Fruit fly (Drosophila melanogaster): ENCODE measurements around the gene Nup133.

Nup133 gene

dm6 chr3R:22726031-22726770, 35.8 kb downstream of the Nup133 start, which contains the start of gene RNF220 (continued):
- peak; percentile 12 for TF ChIP-seq CG34406 (GFP tag; optimal IDR thresholded peaks at IDR 0.05)
- no peak for TF ChIP-seq CG1621 (tag; optimal IDR thresholded peaks at IDR 0.05)
- TF ChIP-seq Eip93F (GFP tag; optimal IDR thresholded peaks at IDR 0.05), result no peak
- no peak for TF ChIP-seq CG11902 (GFP tag; optimal IDR thresholded peaks at IDR 0.05)
- peak; percentile 19; the same call in 1 of the 3 replicates for TF ChIP-seq CG8119 (GFP tag; IDR thresholded peaks at IDR 0.05)
- TF ChIP-seq Hr4 (GFP tag; optimal IDR thresholded peaks at IDR 0.05), result peak; percentile 57
- peak; percentile 31 for TF ChIP-seq achi (GFP tag; optimal IDR thresholded peaks at IDR 0.05)
- TF ChIP-seq net (GFP tag; optimal IDR thresholded peaks at IDR 0.05), result peak; percentile 50
- peak; percentile 28 for TF ChIP-seq esn (GFP tag; optimal IDR thresholded peaks at IDR 0.05)
- TF ChIP-seq CG15336 (GFP tag; IDR thresholded peaks at IDR 0.05), result 0 out of 2 replicates have a peak, but pooled peaks have one; percentile 24
- no peak for TF ChIP-seq dsx (GFP tag; optimal IDR thresholded peaks at IDR 0.05; ENCODE audit: poor library complexity, severe bottlenecking)
- TF ChIP-seq cyc (GFP tag; optimal IDR thresholded peaks at IDR 0.05), result no peak
- TF ChIP-seq acj6 (GFP tag; optimal IDR thresholded peaks at IDR 0.05), result peak; percentile 48
- TF ChIP-seq CG31627 (GFP tag; optimal IDR thresholded peaks at IDR 0.05), result no peak
- peak; percentile 3 for TF ChIP-seq CG11762 (GFP tag; optimal IDR thresholded peaks at IDR 0.05; ENCODE audit: insufficient read depth)
- peak; percentile 64 for TF ChIP-seq Eip78C (GFP tag)
- no peak for TF ChIP-seq Blimp-1 (GFP tag; optimal IDR thresholded peaks at IDR 0.05)
- no peak for TF ChIP-seq Sox14 (GFP tag; optimal IDR thresholded peaks at IDR 0.05)
- no peak for TF ChIP-seq CG6163 (GFP tag; IDR thresholded peaks at IDR 0.05)
- no peak for TF ChIP-seq Eip75B (GFP tag; optimal IDR thresholded peaks at IDR 0.05)
- no peak for TF ChIP-seq CG7368 (GFP tag; optimal IDR thresholded peaks at IDR 0.05)
- TF ChIP-seq fd59A (GFP tag; optimal IDR thresholded peaks at IDR 0.05), result no peak
- no peak for TF ChIP-seq Smox (GFP tag; optimal IDR thresholded peaks at IDR 0.05)
- TF ChIP-seq CG6808 (GFP tag; optimal IDR thresholded peaks at IDR 0.05), result no peak
- TF ChIP-seq topi (GFP tag; optimal IDR thresholded peaks at IDR 0.05), result no peak
- TF ChIP-seq Hr39 (GFP tag; optimal IDR thresholded peaks at IDR 0.05), result no peak
- no peak for TF ChIP-seq CG6792 (GFP tag; optimal IDR thresholded peaks at IDR 0.05)
- TF ChIP-seq CG32006 (GFP tag; optimal IDR thresholded peaks at IDR 0.05), result peak; percentile 48
- TF ChIP-seq CG9139 (GFP tag; optimal IDR thresholded peaks at IDR 0.05), result no peak
- peak; percentile 34 for TF ChIP-seq pdm3 (GFP tag; optimal IDR thresholded peaks at IDR 0.05)

DNA sequence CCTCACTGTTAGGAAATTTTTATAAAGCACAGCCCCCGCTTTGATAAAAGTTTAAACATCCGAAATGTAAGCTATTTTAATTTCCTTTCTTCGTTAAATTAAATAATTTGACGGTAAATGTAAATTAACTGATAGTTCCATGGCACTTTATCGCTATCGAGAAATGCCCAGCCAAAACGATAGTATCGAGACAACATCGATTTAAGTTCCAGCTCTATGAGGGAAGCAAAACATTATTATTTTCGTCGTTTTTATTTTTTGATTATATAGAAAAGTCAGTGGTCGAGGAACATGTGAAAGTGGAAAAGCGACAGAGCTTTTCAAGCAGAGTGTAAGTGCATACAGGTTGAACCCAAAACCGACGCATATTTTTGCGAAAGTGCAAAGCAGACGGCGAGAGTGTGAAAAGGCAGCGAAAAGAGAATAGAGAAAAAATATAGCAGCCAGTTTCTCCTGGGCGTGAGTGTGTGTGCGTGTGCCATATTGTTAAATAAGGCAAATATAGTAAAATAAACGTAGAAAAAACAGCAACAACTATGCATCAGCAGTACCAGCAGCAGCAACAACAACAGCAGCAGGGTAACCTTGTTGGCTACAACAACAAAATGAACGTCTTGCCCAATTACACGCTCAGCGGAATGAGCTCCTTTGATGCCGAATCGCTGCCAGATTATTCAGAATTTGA, 36.5 kb downstream of the Nup133 start, which contains the start of gene CG45049:
Gene CG45049 (plus strand): TSS at position 197 of the 685 bp plus-strand sequence.
- TF ChIP-seq ss (GFP tag; optimal IDR thresholded peaks at IDR 0.05), result no peak
- TF ChIP-seq Ets21C (GFP tag; optimal IDR thresholded peaks at IDR 0.05), result peak; percentile 9
- TF ChIP-seq Hr39 (GFP tag; optimal IDR thresholded peaks at IDR 0.05), result peak; percentile 31
- no peak for TF ChIP-seq CG8632 (GFP tag; optimal IDR thresholded peaks at IDR 0.05)
- TF ChIP-seq CG16779 (tag; optimal IDR thresholded peaks at IDR 0.05), result peak; percentile 2
- TF ChIP-seq fkh (GFP tag; optimal IDR thresholded peaks at IDR 0.05), result peak; percentile 63
- TF ChIP-seq Met (GFP tag; optimal IDR thresholded peaks at IDR 0.05), result peak; percentile 39
- no peak for TF ChIP-seq CG6808 (GFP tag; optimal IDR thresholded peaks at IDR 0.05)
- TF ChIP-seq CG3919 (GFP tag; optimal IDR thresholded peaks at IDR 0.05), result peak; percentile 13
- peak; percentile 34 for TF ChIP-seq CG10631 (GFP tag; optimal IDR thresholded peaks at IDR 0.05)
- no peak for TF ChIP-seq CG8319 (GFP tag; optimal IDR thresholded peaks at IDR 0.05)
- TF ChIP-seq topi (GFP tag; optimal IDR thresholded peaks at IDR 0.05), result peak; percentile 13
- TF ChIP-seq lz (GFP tag; optimal IDR thresholded peaks at IDR 0.05), result peak; percentile 26
- peak; percentile 4 for TF ChIP-seq Hr4 (GFP tag; optimal IDR thresholded peaks at IDR 0.05)
- peak; percentile 35 for TF ChIP-seq Eip78C (GFP tag)

Measured in whole organism, prepupa.